Fruit fly (Drosophila melanogaster) whole organism, embryonic: ENCODE results near the gene CG31897.

Source experiments
- Abd-B ChIP-seq: fragments of 200-800 bp; sonication (Bioruptor generic); optimal IDR thresholded peaks from 2 replicates; lab custom pipeline; 2018; ENCODE audit warnings: missing biosample characterization, mild to moderate bottlenecking, missing genetic modification characterization, moderate library complexity
- Aef1 ChIP-seq: fragments of 200-800 bp; sonication (Bioruptor generic); IDR thresholded peaks from 3 replicates; pipeline ENCODE4 v1.3.6; 2022; ENCODE audit warnings: missing biosample characterization, missing genetic modification characterization
- CG10431 ChIP-seq: fragments of 200-800 bp; sonication (Bioruptor generic); optimal IDR thresholded peaks from 3 replicates; lab custom pipeline; 2018; ENCODE audit warnings: missing biosample characterization, mild to moderate bottlenecking, missing genetic modification characterization
- CG11504 ChIP-seq: fragments of 200-800 bp; sonication (Bioruptor generic); optimal IDR thresholded peaks from 3 replicates; lab custom pipeline; 2019; ENCODE audit warnings: missing biosample characterization, mild to moderate bottlenecking, missing genetic modification characterization, moderate library complexity
- CG12104 ChIP-seq: fragments of 200-800 bp; sonication (Bioruptor generic); optimal IDR thresholded peaks from 3 replicates; lab custom pipeline; 2016; ENCODE audit warnings: missing biosample characterization, missing genetic modification characterization
- CG12299 ChIP-seq: fragments of 200-800 bp; sonication (Bioruptor generic); optimal IDR thresholded peaks from 2 replicates; lab custom pipeline; 2018; ENCODE audit warnings: missing biosample characterization, mild to moderate bottlenecking, missing genetic modification characterization
- CG13123 ChIP-seq: fragments of 200-800 bp; sonication (Bioruptor generic); optimal IDR thresholded peaks from 2 replicates; lab custom pipeline; 2016; ENCODE audit warnings: missing biosample characterization, missing genetic modification characterization
- CG17328 ChIP-seq: fragments of 200-800 bp; sonication (Bioruptor generic); IDR thresholded peaks from 2 replicates; pipeline ENCODE4 v1.3.6; 2022; ENCODE audit warnings: missing biosample characterization, missing genetic modification characterization
- CG17568 ChIP-seq: fragments of 200-800 bp; sonication (Bioruptor generic); optimal IDR thresholded peaks from 2 replicates; lab custom pipeline; 2018; ENCODE audit warnings: missing biosample characterization, mild to moderate bottlenecking, missing genetic modification characterization, moderate library complexity
- CG43689 ChIP-seq: fragments of 200-800 bp; sonication (Bioruptor generic); IDR thresholded peaks from 2 replicates; pipeline ENCODE4 v1.3.6; 2022; ENCODE audit warnings: missing biosample characterization, missing genetic modification characterization
- CG4424 ChIP-seq: fragments of 200-800 bp; sonication (Bioruptor generic); optimal IDR thresholded peaks from 3 replicates; lab custom pipeline; 2016; ENCODE audit warnings: missing biosample characterization, missing genetic modification characterization
- CG5245 ChIP-seq: fragments of 200-800 bp; sonication (Bioruptor generic); optimal IDR thresholded peaks from 3 replicates; lab custom pipeline; 2016; ENCODE audit warnings: missing biosample characterization, missing genetic modification characterization
- CG6272 ChIP-seq: fragments of 200-800 bp; sonication (Bioruptor generic); IDR thresholded peaks from 2 replicates; pipeline ENCODE4 v1.3.6; 2022; ENCODE audit warnings: missing biosample characterization, missing genetic modification characterization
- CG7963 ChIP-seq: fragments of 200-800 bp; sonication (Bioruptor generic); IDR thresholded peaks from 3 replicates; pipeline ENCODE4 v1.3.6; 2022; ENCODE audit warnings: missing biosample characterization, missing genetic modification characterization; ENCODE audit not compliant: partially characterized antibody
- CG8089 ChIP-seq: fragments of 200-800 bp; sonication (Bioruptor generic); optimal IDR thresholded peaks from 3 replicates; lab custom pipeline; 2016; ENCODE audit warnings: missing biosample characterization, missing genetic modification characterization
- CG8359 ChIP-seq: fragments of 200-800 bp; sonication (Bioruptor generic); optimal IDR thresholded peaks from 2 replicates; lab custom pipeline; 2017; ENCODE audit warnings: missing biosample characterization, mild to moderate bottlenecking, missing genetic modification characterization, borderline replicate concordance
- CrebB ChIP-seq: fragments of 200-800 bp; sonication (Bioruptor generic); optimal IDR thresholded peaks from 3 replicates; lab custom pipeline; 2018; ENCODE audit warnings: missing biosample characterization, mild to moderate bottlenecking, missing genetic modification characterization
- Doc2 ChIP-seq: fragments of 200-800 bp; sonication (Bioruptor generic); IDR thresholded peaks from 2 replicates; pipeline ENCODE4 v1.3.6; 2022; ENCODE audit warnings: missing biosample characterization, missing genetic modification characterization
- Doc3 ChIP-seq: fragments of 200-800 bp; sonication (Bioruptor generic); IDR thresholded peaks from 3 replicates; pipeline ENCODE4 v1.3.6; 2022; ENCODE audit warnings: missing biosample characterization, missing genetic modification characterization; ENCODE audit not compliant: partially characterized antibody
- Hmr ChIP-seq: fragments of 200-800 bp; sonication (Bioruptor generic); optimal IDR thresholded peaks from 3 replicates; lab custom pipeline; 2017; ENCODE audit warnings: mild to moderate bottlenecking, missing biosample characterization, missing genetic modification reagents, missing genetic modification characterization
- MBD-R2 ChIP-seq: fragments of 200-800 bp; sonication (Bioruptor generic); IDR thresholded peaks from 2 replicates; pipeline ENCODE4 v1.3.6; 2022; ENCODE audit warnings: missing biosample characterization, missing genetic modification characterization
- MESR4 ChIP-seq: fragments of 200-800 bp; sonication (Bioruptor generic); optimal IDR thresholded peaks from 2 replicates; lab custom pipeline; 2018; ENCODE audit warnings: missing biosample characterization, mild to moderate bottlenecking, missing genetic modification characterization, moderate library complexity
- Myb ChIP-seq: fragments of 200-800 bp; sonication (Bioruptor generic); optimal IDR thresholded peaks from 2 replicates; lab custom pipeline; 2016; ENCODE audit warnings: missing biosample characterization, missing genetic modification characterization
- NK7.1 ChIP-seq: fragments of 200-800 bp; sonication (Bioruptor generic); optimal IDR thresholded peaks from 3 replicates; lab custom pipeline; 2016; ENCODE audit warnings: missing biosample characterization, missing genetic modification characterization
- Neu2 ChIP-seq: fragments of 200-800 bp; sonication (Bioruptor generic); optimal IDR thresholded peaks from 3 replicates; lab custom pipeline; 2016; ENCODE audit warnings: missing biosample characterization, missing genetic modification characterization, borderline replicate concordance
- PHDP ChIP-seq: fragments of 200-800 bp; sonication (Bioruptor generic); optimal IDR thresholded peaks from 3 replicates; lab custom pipeline; 2018; ENCODE audit warnings: missing biosample characterization, mild to moderate bottlenecking, missing genetic modification characterization, moderate library complexity
- Taf1 ChIP-seq: fragments of 200-800 bp; sonication (Bioruptor generic); IDR thresholded peaks from 2 replicates; pipeline ENCODE4 v1.3.6; 2022; ENCODE audit warnings: missing biosample characterization, missing genetic modification characterization
- cato ChIP-seq: fragments of 200-800 bp; sonication (Bioruptor generic); optimal IDR thresholded peaks from 2 replicates; lab custom pipeline; 2016; ENCODE audit warnings: missing biosample characterization, missing genetic modification characterization, borderline replicate concordance
- da ChIP-seq: fragments of 200-800 bp; sonication (Bioruptor generic); optimal IDR thresholded peaks from 2 replicates; lab custom pipeline; 2016; ENCODE audit warnings: missing biosample characterization, missing genetic modification characterization
- dm ChIP-seq: fragments of 200-800 bp; sonication (Bioruptor generic); optimal IDR thresholded peaks from 3 replicates; lab custom pipeline; 2016; ENCODE audit warnings: missing biosample characterization, missing genetic modification characterization
- en ChIP-seq: fragments of 200-800 bp; sonication (Bioruptor generic); optimal IDR thresholded peaks from 2 replicates; lab custom pipeline; 2016; ENCODE audit warnings: missing biosample characterization, missing genetic modification characterization
- ewg ChIP-seq: fragments of 200-800 bp; sonication (Bioruptor generic); optimal IDR thresholded peaks from 3 replicates; lab custom pipeline; 2017; ENCODE audit warnings: mild to moderate bottlenecking, missing biosample characterization, missing genetic modification reagents, missing genetic modification characterization
- fd102C ChIP-seq: fragments of 200-800 bp; sonication (Bioruptor generic); optimal IDR thresholded peaks from 2 replicates; lab custom pipeline; 2018; ENCODE audit warnings: missing biosample characterization, mild to moderate bottlenecking, missing genetic modification characterization, moderate library complexity
- fu2 ChIP-seq: fragments of 200-800 bp; sonication (Bioruptor generic); optimal IDR thresholded peaks from 2 replicates; lab custom pipeline; 2016; ENCODE audit warnings: missing biosample characterization, missing genetic modification characterization
- h ChIP-seq: fragments of >200 bp; optimal IDR thresholded peaks from 2 replicates; lab custom pipeline; 2017
- ind ChIP-seq: fragments of 200-800 bp; sonication (Bioruptor generic); optimal IDR thresholded peaks from 3 replicates; lab custom pipeline; 2016; ENCODE audit warnings: missing biosample characterization, missing genetic modification characterization
- jing ChIP-seq: fragments of 200-800 bp; sonication (Bioruptor generic); optimal IDR thresholded peaks from 2 replicates; lab custom pipeline; 2018; ENCODE audit warnings: missing biosample characterization, mild to moderate bottlenecking, missing genetic modification characterization
- lov ChIP-seq, 2 experiments: fragments of 200-800 bp in 1 of 2; fragments of >200 bp in 1 of 2; sonication (Bioruptor generic) in 1 of 2; IDR thresholded peaks in 1 of 2; optimal IDR thresholded peaks in 1 of 2; 2 replicates in 1 of 2; 3 replicates in 1 of 2; pipeline versions ENCODE4 v1.3.6 to Lab custom; 2017 to 2022; ENCODE audit warnings: missing biosample characterization in 1 of 2, missing genetic modification characterization in 1 of 2
- pan ChIP-seq, 4 experiments: fragments of >200 bp in 3 of 4; fragments of 200-800 bp in 1 of 4; sonication (Bioruptor generic) in 1 of 4; optimal IDR thresholded peaks in 3 of 4; IDR thresholded peaks in 1 of 4; 2 replicates each; pipeline versions ENCODE4 v1.3.6 to Lab custom; 2017 to 2022; ENCODE audit warnings: missing biosample characterization in 2 of 4, missing genetic modification characterization in 2 of 4, mixed read lengths in 1 of 4
- pb ChIP-seq: fragments of 200-800 bp; sonication (Bioruptor generic); optimal IDR thresholded peaks from 3 replicates; lab custom pipeline; 2016; ENCODE audit warnings: missing biosample characterization, missing genetic modification characterization
- pho ChIP-seq: fragments of 200-800 bp; sonication (Bioruptor generic); optimal IDR thresholded peaks from 2 replicates; lab custom pipeline; 2016; ENCODE audit warnings: missing biosample characterization, missing genetic modification characterization
- pros ChIP-seq: fragments of 200-800 bp; sonication (Bioruptor generic); optimal IDR thresholded peaks from 3 replicates; lab custom pipeline; 2019; ENCODE audit warnings: missing biosample characterization, mild to moderate bottlenecking, missing genetic modification characterization, moderate library complexity
- pzg ChIP-seq: fragments of 200-800 bp; sonication (Bioruptor generic); optimal IDR thresholded peaks from 3 replicates; lab custom pipeline; 2018; ENCODE audit warnings: missing biosample characterization, mild to moderate bottlenecking, missing genetic modification characterization, moderate library complexity
- row ChIP-seq: fragments of 200-800 bp; sonication (Bioruptor generic); IDR thresholded peaks from 3 replicates; pipeline ENCODE4 v1.3.6; 2022; ENCODE audit warnings: missing biosample characterization, missing genetic modification characterization
- tin ChIP-seq: fragments of 200-800 bp; sonication (Bioruptor generic); optimal IDR thresholded peaks from 3 replicates; lab custom pipeline; 2016; ENCODE audit warnings: missing biosample characterization, missing genetic modification characterization
- tup ChIP-seq: fragments of 200-800 bp; sonication (Bioruptor generic); optimal IDR thresholded peaks from 2 replicates; lab custom pipeline; 2016; ENCODE audit warnings: missing biosample characterization, mild to moderate bottlenecking, missing genetic modification characterization, moderate library complexity
- yki ChIP-seq: fragments of >200 bp; optimal IDR thresholded peaks from 3 replicates; lab custom pipeline; 2018

The CG31897 gene

DNA sequence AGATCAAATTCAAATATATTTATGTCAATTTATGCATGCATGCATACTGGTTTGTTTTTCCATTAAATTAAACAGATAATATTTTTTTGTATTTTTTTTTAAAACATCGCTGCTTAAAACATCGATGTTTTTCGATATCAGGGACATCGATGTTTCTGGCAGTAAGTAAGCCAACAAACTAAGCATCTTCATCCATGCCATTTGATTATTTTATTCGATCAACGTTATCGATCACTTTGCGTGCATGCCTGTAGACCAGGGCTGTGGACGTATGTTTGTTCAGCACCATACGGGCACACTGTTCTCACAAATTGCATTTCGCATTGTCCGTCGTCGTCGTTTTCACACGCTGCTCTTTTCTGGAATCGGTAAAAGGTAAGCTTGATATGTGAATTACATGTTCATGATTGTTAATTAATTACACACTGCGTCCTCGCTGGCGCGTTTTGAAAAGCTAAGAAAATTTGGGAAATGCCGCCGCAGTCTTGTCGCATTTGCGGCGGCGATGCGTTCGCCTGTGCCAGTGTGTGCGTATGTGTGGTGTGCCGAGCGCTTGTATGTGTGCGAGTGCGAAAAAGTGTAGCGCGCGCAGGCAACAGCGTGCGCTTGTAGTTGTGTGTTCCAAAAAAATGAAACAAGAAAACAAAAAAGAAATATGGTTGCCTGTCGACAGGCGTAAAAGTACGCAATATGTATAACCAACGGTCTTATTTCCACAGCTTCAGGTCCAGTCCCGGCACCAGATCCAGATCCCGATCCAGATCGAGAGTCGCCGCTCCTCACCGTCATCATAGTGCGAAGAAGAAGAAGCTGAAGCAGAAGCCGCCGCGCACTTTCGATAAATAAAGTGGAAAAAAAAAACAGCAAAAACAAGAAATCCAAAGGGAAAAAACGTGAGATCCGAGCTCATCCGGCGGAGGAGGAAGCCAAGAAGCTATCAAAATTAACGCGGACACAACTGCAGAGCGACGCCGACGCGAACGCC, 38.7 kb upstream of the CG31897 start, which contains the start of gene emb (continued):
- TF ChIP-seq CG5245 (GFP tag; lab: Kevin White, UChicago) (no peak), tup (GFP tag; lab: Kevin White, UChicago) (no peak), pzg (GFP tag; lab: Kevin White, UChicago) (peak; percentile 97), CG17328 (0 out of 2 replicates have a peak, but pooled peaks have one; percentile 24), CG10431 (no peak), yki (lab: Kevin White, UChicago) (no peak), Hmr (GFP tag; lab: Kevin White, UChicago) (peak; percentile 80), tin (GFP tag; lab: Kevin White, UChicago) (peak; percentile 34), fu2 (peak; percentile 64), Myb (peak; percentile 59), Abd-B (GFP tag; lab: Kevin White, UChicago) (no peak), CG8359 (GFP tag; lab: Kevin White, UChicago) (no peak), CG11504 (no peak), cato (GFP tag; lab: Kevin White, UChicago) (peak; percentile 13), pho (peak; percentile 65), row (GFP tag; lab: Robert Waterston, UW) (peak; percentile 76), pros (GFP tag; lab: Kevin White, UChicago) (no peak), Neu2 (GFP tag; lab: Kevin White, UChicago) (no peak), ewg (GFP tag; lab: Kevin White, UChicago) (peak; percentile 53), MESR4 (peak; percentile 95), CG12299 (tag; lab: Kevin White, UChicago) (no peak), Aef1 (GFP tag; lab: Robert Waterston, UW) (no peak), da (no peak), CG12104 (GFP tag; lab: Kevin White, UChicago) (peak; percentile 52), en (GFP tag; lab: Kevin White, UChicago) (no peak), NK7.1 (no peak), CG17568 (GFP tag; lab: Kevin White, UChicago) (no peak), CG7963 (GFP tag; lab: Robert Waterston, UW) (peak; percentile 99), ind (GFP tag; lab: Kevin White, UChicago) (peak; percentile 37), MBD-R2 (GFP tag; lab: Robert Waterston, UW) (peak; percentile 69), Doc3 (peak; percentile 92), jing (GFP tag; lab: Kevin White, UChicago) (no peak), pb (GFP tag; lab: Kevin White, UChicago) (peak; percentile 36), Doc2 (GFP tag; lab: Robert Waterston, UW) (no peak), CG8089 (GFP tag; lab: Kevin White, UChicago) (peak; percentile 43), CG4424 (GFP tag; lab: Kevin White, UChicago) (peak; percentile 73), CG13123 (GFP tag; lab: Kevin White, UChicago) (no peak), pan (optimal IDR thresholded peaks at IDR 0.05; lab: Kevin White, UChicago) (no peak), pan (GFP tag; optimal IDR thresholded peaks at IDR 0.05 in 1 of 2, IDR thresholded peaks at IDR 0.05 in 1 of 2) (peak in 1 of 2 experiments; percentile 42), CG43689 (no peak), CG6272 (GFP tag; lab: Robert Waterston, UW) (no peak), PHDP (tag; lab: Kevin White, UChicago) (no peak), CrebB (tag; lab: Kevin White, UChicago) (peak; percentile 33), lov (optimal IDR thresholded peaks at IDR 0.05; lab: Kevin White, UChicago) (no peak), lov (GFP tag; IDR thresholded peaks at IDR 0.05; lab: Robert Waterston, UW) (no peak), fd102C (GFP tag; lab: Kevin White, UChicago) (no peak), h (lab: Kevin White, UChicago) (no peak), dm (GFP tag; lab: Kevin White, UChicago) (peak; percentile 83), Taf1 (GFP tag; lab: Robert Waterston, UW) (0 out of 2 replicates have a peak, but pooled peaks have one; percentile 24)
